Worm (Caenorhabditis elegans): Measurements from ENCODE around the gene lpr-5.

DNA sequence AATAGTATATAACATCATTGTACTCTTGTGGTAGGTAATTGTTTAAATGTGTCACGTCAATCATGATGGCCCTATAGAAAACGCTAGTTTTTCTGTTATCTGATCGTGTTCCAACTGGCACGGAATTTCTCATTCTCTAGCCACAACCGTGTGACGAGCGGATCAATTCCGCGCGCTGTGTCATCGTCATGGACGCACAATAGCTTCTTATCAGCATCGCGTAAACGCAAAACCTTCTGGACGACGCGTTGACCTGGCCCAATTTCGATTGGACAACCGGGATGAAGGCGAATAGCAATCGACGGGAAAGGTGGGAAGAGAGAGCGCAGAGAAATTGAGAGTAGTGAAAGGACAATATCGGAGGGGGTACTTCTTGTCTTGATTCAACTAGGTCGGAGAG is 4.9 kb upstream of the lpr-5 start, which contains the start of gene lpr-3:
- no peak for TF ChIP-seq ceh-30 (tag; optimal IDR thresholded peaks at IDR 0.05)
- TF ChIP-seq dmd-4 (tag; optimal IDR thresholded peaks at IDR 0.05; ENCODE audit: borderline replicate concordance): no peak

Measured in whole organism, late embryonic.